Worm (Caenorhabditis elegans) whole organism, L4 larva: ENCODE data around the gene T21E8.5.
A peak's percentile ranks its signal among the peaks of the same experiment; 100 is the strongest.

Source experiments
- Y105C5A.15 ChIP-seq: fragments of 200-800 bp; sonication (Bioruptor generic); IDR thresholded peaks from 2 replicates; pipeline ENCODE4 v1.3.6; 2022; ENCODE audit warnings: missing genetic modification characterization, missing compliant biosample characterization
- ZK546.5 ChIP-seq, 2 experiments: sonication (generic microtip); optimal IDR thresholded peaks; 2 replicates each; lab custom pipeline; 2017; ENCODE audit warnings: missing biosample characterization in 2 of 2, missing genetic modification characterization in 2 of 2
- aha-1 ChIP-seq: fragments of 150-350 bp; peaks from one replicate; lab custom pipeline; 2014; ENCODE audit warnings: missing biosample characterization, missing genetic modification characterization
- arid-1 ChIP-seq: fragments of 200-800 bp; sonication (Bioruptor generic); conservative IDR thresholded peaks from 2 replicates; pipeline ENCODE4 v1.3.6; 2022; ENCODE audit warnings: missing genetic modification reagents, missing genetic modification characterization, missing compliant biosample characterization
- ceh-20 ChIP-seq: fragments of 200-800 bp; sonication (Bioruptor generic); IDR thresholded peaks from 2 replicates; pipeline ENCODE4 v1.3.6; 2022; ENCODE audit warnings: missing genetic modification reagents, missing genetic modification characterization, missing compliant biosample characterization
- ceh-62 ChIP-seq: sonication (generic microtip); optimal IDR thresholded peaks from 2 replicates; lab custom pipeline; 2017; ENCODE audit warnings: missing biosample characterization, missing genetic modification characterization
- ces-1 ChIP-seq: fragments of 150-350 bp; sonication (generic microtip); optimal IDR thresholded peaks from 4 replicates; lab custom pipeline; 2014; ENCODE audit warnings: missing biosample characterization, missing genetic modification reagents, missing genetic modification characterization
- ctbp-1 ChIP-seq: fragments of 200-800 bp; sonication (Bioruptor generic); IDR thresholded peaks from 2 replicates; pipeline ENCODE4 v1.3.6; 2022; ENCODE audit warnings: missing genetic modification reagents, missing genetic modification characterization, missing compliant biosample characterization
- daf-19 ChIP-seq: fragments of 200-800 bp; sonication (Bioruptor generic); conservative IDR thresholded peaks from 2 replicates; pipeline ENCODE4 v1.3.6; 2022; ENCODE audit warnings: missing genetic modification characterization, missing compliant biosample characterization
- dmd-6 ChIP-seq: fragments of 200-800 bp; sonication (Bioruptor generic); IDR thresholded peaks from 2 replicates; pipeline ENCODE4 v1.3.6; 2022; ENCODE audit warnings: missing genetic modification reagents, missing genetic modification characterization, missing compliant biosample characterization
- dmd-8 ChIP-seq: fragments of 200-800 bp; sonication (Bioruptor generic); IDR thresholded peaks from 2 replicates; pipeline ENCODE4 v1.3.6; 2022; ENCODE audit warnings: missing genetic modification characterization, missing compliant biosample characterization
- dve-1 ChIP-seq: sonication (generic microtip); optimal IDR thresholded peaks from 2 replicates; lab custom pipeline; 2017; ENCODE audit warnings: antibody characterized with exemption, mild to moderate bottlenecking, missing genetic modification characterization, missing compliant biosample characterization; ENCODE audit not compliant: insufficient read depth
- hlh-11 ChIP-seq: fragments of 200-800 bp; sonication (Bioruptor generic); optimal IDR thresholded peaks from 2 replicates; lab custom pipeline; 2018; ENCODE audit warnings: mild to moderate bottlenecking, missing genetic modification characterization, missing compliant biosample characterization
- hlh-30 ChIP-seq: sonication (generic microtip); optimal IDR thresholded peaks from 2 replicates; lab custom pipeline; 2017; ENCODE audit warnings: antibody characterized with exemption, mild to moderate bottlenecking, missing genetic modification characterization, missing compliant biosample characterization; ENCODE audit not compliant: insufficient read depth
- jun-1 ChIP-seq: fragments of 150-350 bp; optimal IDR thresholded peaks from 2 replicates; lab custom pipeline; 2014; ENCODE audit warnings: missing biosample characterization, missing genetic modification reagents, missing genetic modification characterization
- lin-29 ChIP-seq: fragments of 200-800 bp; sonication (Bioruptor generic); IDR thresholded peaks from 2 replicates; pipeline ENCODE4 v1.3.6; 2022; ENCODE audit warnings: missing genetic modification reagents, missing genetic modification characterization, missing compliant biosample characterization
- lin-39 ChIP-seq: fragments of 150-350 bp; optimal IDR thresholded peaks from 2 replicates; lab custom pipeline; 2014; ENCODE audit warnings: missing biosample characterization, missing genetic modification reagents, missing genetic modification characterization
- lsy-2 ChIP-seq, 2 experiments: fragments of 150-350 bp in 1 of 2; sonication (generic microtip) in 1 of 2; optimal IDR thresholded peaks; 2 replicates each; lab custom pipeline; 2014 to 2017; ENCODE audit warnings: missing biosample characterization in 2 of 2, missing genetic modification characterization in 2 of 2
- madf-5 ChIP-seq, 2 experiments: fragments of 200-800 bp; sonication (Bioruptor generic); IDR thresholded peaks; 2 replicates each; pipeline ENCODE4 v1.3.6; 2022; ENCODE audit warnings: missing compliant biosample characterization in 2 of 2, missing genetic modification characterization in 2 of 2
- mxl-2 ChIP-seq: fragments of 200-800 bp; sonication (Bioruptor generic); conservative IDR thresholded peaks from 2 replicates; pipeline ENCODE4 v1.3.6; 2022; ENCODE audit warnings: missing genetic modification reagents, missing genetic modification characterization, missing compliant biosample characterization
- nhr-111 ChIP-seq: fragments of 200-800 bp; sonication (Bioruptor generic); optimal IDR thresholded peaks from 2 replicates; lab custom pipeline; 2018; ENCODE audit warnings: mild to moderate bottlenecking, missing genetic modification characterization, missing compliant biosample characterization
- nhr-237 ChIP-seq: sonication (generic microtip); optimal IDR thresholded peaks from 2 replicates; lab custom pipeline; 2017; ENCODE audit warnings: missing biosample characterization, missing genetic modification characterization
- nhr-25 ChIP-seq: sonication (generic microtip); optimal IDR thresholded peaks from 2 replicates; lab custom pipeline; 2017; ENCODE audit warnings: missing genetic modification characterization, mild to moderate bottlenecking, missing compliant biosample characterization, antibody characterized with exemption, moderate library complexity, borderline replicate concordance; ENCODE audit not compliant: insufficient read depth
- nhr-28 ChIP-seq: fragments of 150-350 bp; optimal IDR thresholded peaks from 2 replicates; lab custom pipeline; 2014; ENCODE audit warnings: missing biosample characterization, missing genetic modification characterization
- nhr-48 ChIP-seq: sonication (generic microtip); optimal IDR thresholded peaks from 2 replicates; lab custom pipeline; 2016; ENCODE audit warnings: mild to moderate bottlenecking, missing genetic modification characterization, missing compliant biosample characterization
- nhr-6 ChIP-seq: fragments of 150-350 bp; optimal IDR thresholded peaks from 2 replicates; lab custom pipeline; 2014; ENCODE audit warnings: missing biosample characterization, missing genetic modification characterization
- php-3 ChIP-seq: fragments of 200-800 bp; sonication (Bioruptor generic); IDR thresholded peaks from 2 replicates; pipeline ENCODE4 v1.3.6; 2022; ENCODE audit warnings: missing genetic modification reagents, missing genetic modification characterization, missing compliant biosample characterization
- pqm-1 ChIP-seq: sonication (generic microtip); optimal IDR thresholded peaks from 2 replicates; lab custom pipeline; 2017; ENCODE audit warnings: missing biosample characterization, missing genetic modification characterization
- set-16 ChIP-seq: fragments of 200-800 bp; sonication (Bioruptor generic); IDR thresholded peaks from 2 replicates; pipeline ENCODE4 v1.3.6; 2022; ENCODE audit warnings: missing genetic modification reagents, missing genetic modification characterization, missing compliant biosample characterization
- snpc-4 ChIP-seq: fragments of 150-350 bp; optimal IDR thresholded peaks from 2 replicates; lab custom pipeline; 2014; ENCODE audit warnings: missing biosample characterization, missing genetic modification characterization
- spr-1 ChIP-seq: sonication (generic microtip); optimal IDR thresholded peaks from 2 replicates; lab custom pipeline; 2016; ENCODE audit warnings: mild to moderate bottlenecking, missing genetic modification characterization, missing compliant biosample characterization
- unc-130 ChIP-seq: sonication (generic microtip); optimal IDR thresholded peaks from 2 replicates; lab custom pipeline; 2016; ENCODE audit warnings: missing genetic modification reagents, missing genetic modification characterization, missing compliant biosample characterization
- unc-39 ChIP-seq: sonication (generic microtip); optimal IDR thresholded peaks from 2 replicates; lab custom pipeline; 2017; ENCODE audit warnings: missing biosample characterization, missing genetic modification characterization
- unc-62 ChIP-seq, 3 experiments: fragments of 150-350 bp in 1 of 3; sonication (generic microtip); optimal IDR thresholded peaks in 2 of 3; peaks in 1 of 3; 1 replicate in 1 of 3; 2 replicates in 2 of 3; lab custom pipeline; 2014 to 2017; ENCODE audit warnings: missing biosample characterization in 3 of 3, missing genetic modification characterization in 3 of 3, missing genetic modification reagents in 3 of 3, missing genotype in 1 of 3
- zag-1 ChIP-seq: fragments of 150-350 bp; optimal IDR thresholded peaks from 2 replicates; lab custom pipeline; 2014; ENCODE audit warnings: missing biosample characterization, missing genetic modification characterization
- zfp-3 ChIP-seq: fragments of 200-800 bp; sonication (Bioruptor generic); conservative IDR thresholded peaks from 2 replicates; pipeline ENCODE4 v1.3.6; 2022; ENCODE audit warnings: missing genetic modification reagents, missing genetic modification characterization, missing compliant biosample characterization

The T21E8.5 gene

ce11 chrX:10928948-10929563 lies 43.1 kb downstream of the T21E8.5 start, which contains the start of gene dgn-1:
TSS of gene dgn-1 (minus strand) at chrX:10928998.
- TF ChIP-seq pqm-1 (tag; lab: Kevin White, UChicago) (peak; percentile 30), dmd-6 (GFP tag; lab: Robert Waterston, UW) (0 out of 2 replicates have a peak, but pooled peaks have one; percentile 12), nhr-48 (no peak), aha-1 (tag; lab: Kevin White, UChicago) (peak; percentile 47), nhr-28 (tag; lab: Kevin White, UChicago) (peak; percentile 42), unc-39 (no peak), hlh-11 (peak; percentile 27)
- TF ChIP-seq, all 104 proteins: peak for 5

- no peak for TF ChIP-seq zfp-3
- TF ChIP-seq ceh-20 (GFP tag; lab: Robert Waterston, UW), result no peak
- TF ChIP-seq lin-39 (tag; lab: Kevin White, UChicago), result no peak
- no peak for TF ChIP-seq snpc-4 (tag; lab: Kevin White, UChicago)
- no peak for TF ChIP-seq arid-1
- TF ChIP-seq mxl-2 (GFP tag; lab: Robert Waterston, UW), result no peak
- TF ChIP-seq ZK546.5 (tag; optimal IDR thresholded peaks at IDR 0.05; lab: Kevin White, UChicago), result no peak
- no peak for TF ChIP-seq madf-5 (GFP tag; IDR thresholded peaks at IDR 0.05; lab: Robert Waterston, UW)
- no peak for TF ChIP-seq set-16 (GFP tag; lab: Robert Waterston, UW)
- no peak for TF ChIP-seq lin-29 (GFP tag; lab: Robert Waterston, UW)
- no peak for TF ChIP-seq pqm-1 (tag; lab: Kevin White, UChicago)
- TF ChIP-seq dmd-8 (GFP tag; lab: Robert Waterston, UW), result no peak
- TF ChIP-seq zag-1 (tag; lab: Kevin White, UChicago), result no peak
Measured at ce11 chrX:10932087-10932486, 46.1 kb downstream of the T21E8.5 start.

- TF ChIP-seq dmd-8 (GFP tag; lab: Robert Waterston, UW) (no peak), pqm-1 (tag; lab: Kevin White, UChicago) (no peak), unc-130 (GFP tag; lab: Kevin White, UChicago) (no peak), nhr-25 (tag; lab: Kevin White, UChicago) (no peak), jun-1 (no peak), php-3 (GFP tag; lab: Robert Waterston, UW) (no peak), lsy-2 (tag; optimal IDR thresholded peaks at IDR 0.05; lab: Kevin White, UChicago) (no peak), nhr-111 (GFP tag; lab: Kevin White, UChicago) (no peak), Y105C5A.15 (GFP tag; lab: Robert Waterston, UW) (no peak), hlh-30 (tag; lab: Kevin White, UChicago) (no peak), nhr-6 (tag; lab: Kevin White, UChicago) (no peak), ces-1 (GFP tag; lab: Kevin White, UChicago) (no peak), ceh-62 (no peak), ZK546.5 (tag; optimal IDR thresholded peaks at IDR 0.05; lab: Kevin White, UChicago) (no peak), nhr-237 (tag; lab: Kevin White, UChicago) (no peak), dve-1 (no peak), daf-19 (no peak), spr-1 (tag; lab: Kevin White, UChicago) (no peak), ctbp-1 (GFP tag; lab: Robert Waterston, UW) (no peak), unc-62 (GFP tag; optimal IDR thresholded peaks at IDR 0.05 in 1 of 2; lab: Kevin White, UChicago) (no peak), unc-62 (tag; optimal IDR thresholded peaks at IDR 0.05; lab: Kevin White, UChicago) (no peak)
Measured at ce11 chrX:10933308-10934014, 47.5 kb downstream of the T21E8.5 start.
